Worm (Caenorhabditis elegans) whole organism, L3 larva: Measurements from ENCODE around the gene T07D3.9.

Experiments used
- R02D3.7 ChIP-seq: fragments of 150-350 bp; optimal IDR thresholded peaks from 2 replicates; lab custom pipeline; 2014; ENCODE audit warnings: missing biosample characterization, missing genetic modification characterization
- ZK546.5 ChIP-seq: sonication (generic microtip); optimal IDR thresholded peaks from 2 replicates; lab custom pipeline; 2017; ENCODE audit warnings: missing biosample characterization, missing genetic modification characterization
- ama-1 ChIP-seq: fragments of 150-350 bp; optimal IDR thresholded peaks from 2 replicates; lab custom pipeline; 2018
- ceh-16 ChIP-seq: sonication (generic microtip); optimal IDR thresholded peaks from 2 replicates; lab custom pipeline; 2017; ENCODE audit warnings: missing biosample characterization, missing genetic modification characterization
- ceh-28 ChIP-seq: fragments of 150-350 bp; optimal IDR thresholded peaks from 2 replicates; lab custom pipeline; 2014; ENCODE audit warnings: missing biosample characterization, missing genetic modification reagents, missing genetic modification characterization
- ceh-82 ChIP-seq: fragments of 150-350 bp; optimal IDR thresholded peaks from 2 replicates; lab custom pipeline; 2014; ENCODE audit warnings: missing biosample characterization, missing genetic modification characterization
- ceh-9 ChIP-seq: sonication (generic microtip); optimal IDR thresholded peaks from 2 replicates; lab custom pipeline; 2018; ENCODE audit warnings: missing biosample characterization, missing genetic modification characterization
- egl-27 ChIP-seq: sonication (generic microtip); optimal IDR thresholded peaks from 4 replicates; lab custom pipeline; 2017; ENCODE audit warnings: missing biosample characterization, missing genetic modification reagents, missing genetic modification characterization
- elt-2 ChIP-seq: sonication (generic microtip); optimal IDR thresholded peaks from 2 replicates; lab custom pipeline; 2016; ENCODE audit warnings: missing genetic modification reagents, mild to moderate bottlenecking, missing genetic modification characterization, missing compliant biosample characterization
- elt-3 ChIP-seq, 3 experiments: fragments of 150-350 bp in 1 of 3; sonication (generic microtip) in 2 of 3; optimal IDR thresholded peaks; 2 replicates in 2 of 3; 4 replicates in 1 of 3; lab custom pipeline; 2014 to 2017; ENCODE audit warnings: missing biosample characterization in 3 of 3, missing genetic modification characterization in 3 of 3
- eor-1 ChIP-seq, 2 experiments: fragments of 150-350 bp; optimal IDR thresholded peaks; 2 replicates each; lab custom pipeline; 2014 to 2018; ENCODE audit warnings: missing biosample characterization in 2 of 2, missing genetic modification characterization in 2 of 2
- hmg-11 ChIP-seq: sonication (generic microtip); optimal IDR thresholded peaks from 2 replicates; lab custom pipeline; 2016; ENCODE audit warnings: missing genetic modification characterization, missing compliant biosample characterization
- jun-1 ChIP-seq: fragments of 150-350 bp; optimal IDR thresholded peaks from 2 replicates; lab custom pipeline; 2014; ENCODE audit warnings: missing biosample characterization, missing genetic modification reagents, missing genetic modification characterization
- lin-15B ChIP-seq: fragments of 150-350 bp; optimal IDR thresholded peaks from 2 replicates; lab custom pipeline; 2014; ENCODE audit warnings: missing biosample characterization, missing genetic modification characterization
- lin-39 ChIP-seq: fragments of 150-350 bp; optimal IDR thresholded peaks from 2 replicates; lab custom pipeline; 2018; ENCODE audit warnings: missing biosample characterization, missing genetic modification reagents, missing genetic modification characterization
- lsy-12 ChIP-seq: sonication (generic microtip); optimal IDR thresholded peaks from 2 replicates; lab custom pipeline; 2016; ENCODE audit warnings: mild to moderate bottlenecking, missing genetic modification characterization, missing compliant biosample characterization
- mml-1 ChIP-seq: fragments of 150-350 bp; sonication (generic microtip); optimal IDR thresholded peaks from 3 replicates; lab custom pipeline; 2014; ENCODE audit warnings: missing biosample characterization, missing genetic modification characterization
- nfya-1 ChIP-seq: sonication (generic microtip); optimal IDR thresholded peaks from 2 replicates; lab custom pipeline; 2017; ENCODE audit warnings: missing genetic modification characterization, mild to moderate bottlenecking, missing compliant biosample characterization, antibody characterized with exemption, moderate library complexity; ENCODE audit not compliant: insufficient read depth
- nhr-11 ChIP-seq: fragments of 150-350 bp; optimal IDR thresholded peaks from 2 replicates; lab custom pipeline; 2014; ENCODE audit warnings: missing biosample characterization, missing genetic modification characterization
- nhr-12 ChIP-seq: fragments of 150-350 bp; optimal IDR thresholded peaks from 2 replicates; lab custom pipeline; 2014; ENCODE audit warnings: missing biosample characterization, missing genetic modification characterization
- nhr-23 ChIP-seq: fragments of 150-350 bp; optimal IDR thresholded peaks from 2 replicates; lab custom pipeline; 2014; ENCODE audit warnings: missing biosample characterization, missing genetic modification reagents, missing genetic modification characterization
- nhr-237 ChIP-seq: fragments of 150-350 bp; optimal IDR thresholded peaks from 2 replicates; lab custom pipeline; 2014; ENCODE audit warnings: missing biosample characterization, missing genetic modification characterization
- nhr-25 ChIP-seq: sonication (generic microtip); optimal IDR thresholded peaks from 2 replicates; lab custom pipeline; 2017; ENCODE audit warnings: missing biosample characterization, missing genetic modification characterization
- nhr-43 ChIP-seq: sonication (generic microtip); optimal IDR thresholded peaks from 2 replicates; lab custom pipeline; 2016; ENCODE audit warnings: mild to moderate bottlenecking, missing genetic modification characterization, missing compliant biosample characterization; ENCODE audit not compliant: poor library complexity, severe bottlenecking
- nhr-67 ChIP-seq: fragments of 150-350 bp; optimal IDR thresholded peaks from 2 replicates; lab custom pipeline; 2014; ENCODE audit warnings: missing biosample characterization, missing genetic modification characterization
- nhr-76 ChIP-seq: fragments of 150-350 bp; sonication (generic microtip); optimal IDR thresholded peaks from 5 replicates; lab custom pipeline; 2014; ENCODE audit warnings: missing biosample characterization, missing genetic modification characterization
- nhr-77 ChIP-seq: fragments of 150-350 bp; optimal IDR thresholded peaks from 2 replicates; lab custom pipeline; 2014; ENCODE audit warnings: missing biosample characterization, missing genetic modification characterization
- pqm-1 ChIP-seq: fragments of 150-350 bp; optimal IDR thresholded peaks from 2 replicates; lab custom pipeline; 2017; ENCODE audit warnings: missing biosample characterization, missing genetic modification characterization, inconsistent platforms
- sea-2 ChIP-seq: fragments of 150-350 bp; sonication (generic microtip); optimal IDR thresholded peaks from 4 replicates; lab custom pipeline; 2014; ENCODE audit warnings: missing biosample characterization, missing genetic modification reagents, missing genetic modification characterization
- tbx-2 ChIP-seq: sonication (generic microtip); optimal IDR thresholded peaks from 2 replicates; lab custom pipeline; 2016; ENCODE audit warnings: mild to moderate bottlenecking, missing genetic modification characterization, missing compliant biosample characterization
- unc-39 ChIP-seq: sonication (generic microtip); optimal IDR thresholded peaks from 4 replicates; lab custom pipeline; 2017; ENCODE audit warnings: missing biosample characterization, missing genetic modification characterization
- unc-62 ChIP-seq: fragments of 150-350 bp; sonication (generic microtip); optimal IDR thresholded peaks from 4 replicates; lab custom pipeline; 2014; ENCODE audit warnings: missing biosample characterization, missing genetic modification reagents, missing genetic modification characterization
- zag-1 ChIP-seq: fragments of 150-350 bp; optimal IDR thresholded peaks from 2 replicates; lab custom pipeline; 2014; ENCODE audit warnings: missing biosample characterization, missing genetic modification characterization
- ztf-11 ChIP-seq: fragments of 150-350 bp; optimal IDR thresholded peaks from 2 replicates; lab custom pipeline; 2014; ENCODE audit warnings: missing biosample characterization, missing genetic modification characterization

T07D3.9 gene

DNA sequence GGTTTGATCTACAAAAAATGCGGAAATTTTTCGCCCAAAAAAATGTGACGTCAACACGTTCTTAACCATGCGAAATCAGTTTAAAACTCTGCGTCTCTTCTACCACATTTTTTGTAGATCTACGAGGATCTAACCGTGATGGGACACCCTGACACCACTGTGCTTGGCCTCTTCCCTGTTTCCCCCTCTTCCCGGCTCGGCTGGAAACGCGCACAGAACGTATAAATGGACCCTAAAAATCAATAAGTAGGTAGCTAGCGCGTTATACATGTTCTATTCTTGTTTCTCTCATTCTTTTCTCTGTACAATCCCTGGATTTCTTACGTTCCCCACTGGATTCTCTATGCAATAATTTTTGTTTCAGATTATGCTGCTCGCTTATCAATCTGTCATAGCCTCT is 22.8 kb upstream of the T07D3.9 start, which contains the start of gene fbxc-28:
fbxc-28 (plus strand) TSS at position 301 of the 400 bp plus-strand sequence.
- TF ChIP-seq ZK546.5 (tag; lab: Kevin White, UChicago) (no peak), zag-1 (tag; lab: Kevin White, UChicago) (no peak), nhr-43 (no peak), pqm-1 (tag; lab: Kevin White, UChicago) (no peak), ceh-82 (tag; lab: Kevin White, UChicago) (no peak), nhr-237 (tag; lab: Kevin White, UChicago) (no peak), nhr-11 (tag; lab: Kevin White, UChicago) (no peak), elt-2 (tag; lab: Kevin White, UChicago) (no peak), unc-39 (tag; lab: Kevin White, UChicago) (no peak), lsy-12 (tag; lab: Kevin White, UChicago) (no peak), nhr-67 (tag; lab: Kevin White, UChicago) (no peak), R02D3.7 (tag; lab: Kevin White, UChicago) (no peak), ama-1 (no peak)

DNA sequence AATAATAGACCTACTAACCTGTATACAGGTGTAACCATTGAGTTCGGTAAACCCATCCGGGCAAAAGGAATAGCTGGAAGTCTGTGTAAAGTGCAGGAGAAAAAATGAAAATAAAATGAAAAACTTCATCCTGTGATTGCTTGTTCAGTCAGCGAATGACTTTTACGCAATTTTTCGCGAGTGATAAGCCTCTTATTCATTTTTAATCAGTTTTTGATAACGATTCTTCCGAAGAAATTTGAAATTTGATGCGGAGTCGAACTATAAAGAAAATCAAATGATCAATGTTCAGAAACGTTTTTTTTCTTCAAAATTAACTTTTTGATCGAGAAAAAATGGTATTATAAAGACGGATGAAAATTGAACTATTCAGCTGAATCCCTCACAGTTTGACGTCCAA is 22.1 kb upstream of the T07D3.9 start:
- TF ChIP-seq nhr-237 (tag; lab: Kevin White, UChicago) (no peak), nhr-23 (tag; lab: Kevin White, UChicago) (no peak), lin-15B (no peak), pqm-1 (tag; lab: Kevin White, UChicago) (peak; percentile 39), unc-62 (GFP tag; lab: Kevin White, UChicago) (no peak), elt-2 (tag; lab: Kevin White, UChicago) (peak; percentile 84), ceh-28 (tag; lab: Kevin White, UChicago) (no peak), nhr-67 (tag; lab: Kevin White, UChicago) (no peak), nhr-12 (tag; lab: Kevin White, UChicago) (no peak)

DNA sequence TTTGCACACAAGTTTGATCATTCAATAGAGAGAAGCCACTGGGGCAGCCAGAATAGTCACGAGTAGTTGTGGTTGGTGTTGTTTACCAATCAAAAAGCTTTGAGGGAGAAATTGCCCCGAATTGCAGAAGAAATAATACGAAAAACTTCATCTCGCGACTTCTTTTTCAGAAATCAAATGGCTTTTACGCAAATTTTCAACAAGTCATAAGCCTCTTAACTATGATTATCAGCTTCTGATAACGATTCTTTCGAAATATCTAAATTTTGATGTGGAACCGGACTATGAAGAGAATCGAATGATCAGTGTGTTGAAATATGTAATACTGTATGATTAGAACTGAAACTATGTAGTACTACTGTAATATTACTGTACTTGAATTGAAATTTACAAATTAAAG is 19.6 kb upstream of the T07D3.9 start:
- peak; percentile 52 for TF ChIP-seq elt-2 (tag; lab: Kevin White, UChicago)
- TF ChIP-seq eor-1 (tag; optimal IDR thresholded peaks at IDR 0.05; lab: Kevin White, UChicago) = no peak

DNA sequence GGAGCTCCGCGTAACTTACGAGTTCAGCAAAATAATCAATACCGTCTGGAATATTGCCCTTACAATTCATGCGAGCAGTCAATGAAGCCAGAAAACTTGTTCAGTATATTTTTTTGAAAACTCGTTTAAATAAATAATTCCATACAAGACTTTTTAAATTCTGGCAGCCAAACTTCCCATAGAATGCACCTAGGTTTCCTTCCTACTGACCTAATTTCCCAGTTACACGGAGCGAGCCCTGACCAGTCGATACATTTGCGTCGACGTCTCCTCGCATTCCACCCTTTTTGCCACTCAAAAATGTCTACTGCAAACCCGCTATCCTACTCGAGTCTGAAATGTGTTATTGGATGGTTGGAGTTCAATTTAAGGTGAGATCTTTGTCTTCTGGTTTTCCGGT is 16.6 kb upstream of the T07D3.9 start, which contains the start of gene fbxc-30:
fbxc-30 (plus strand) TSS at position 301 of the 400 bp plus-strand sequence.
- TF ChIP-seq egl-27 (no peak), nfya-1 (no peak), lin-15B (no peak), sea-2 (GFP tag; lab: Kevin White, UChicago) (no peak), jun-1 (tag; lab: Kevin White, UChicago) (no peak), ceh-28 (tag; lab: Kevin White, UChicago) (no peak), mml-1 (tag; lab: Kevin White, UChicago) (no peak), ztf-11 (tag; lab: Kevin White, UChicago) (no peak), nhr-77 (tag; lab: Kevin White, UChicago) (no peak), unc-39 (tag; lab: Kevin White, UChicago) (no peak), nhr-67 (tag; lab: Kevin White, UChicago) (no peak), elt-3 (tag; optimal IDR thresholded peaks at IDR 0.05; lab: Kevin White, UChicago) (no peak), unc-62 (GFP tag; lab: Kevin White, UChicago) (no peak)

DNA sequence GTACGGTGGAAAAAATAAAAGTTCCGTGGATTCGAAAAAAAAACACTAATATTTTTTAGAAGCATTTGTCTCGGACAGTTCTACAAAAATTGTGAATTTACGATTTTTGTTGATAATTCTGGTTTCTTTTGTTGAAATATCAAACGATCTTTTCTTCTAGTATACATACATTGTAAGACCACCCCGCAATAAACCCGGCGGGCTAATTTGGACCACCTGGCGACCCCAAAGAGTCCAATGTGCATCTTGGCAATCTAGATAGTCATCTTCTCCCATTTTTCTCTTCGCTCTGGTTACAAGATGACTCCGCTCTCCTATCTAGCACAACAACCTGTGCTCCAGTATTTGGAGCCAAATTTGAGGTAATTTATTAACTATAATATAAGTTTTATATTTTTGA is 15.1 kb upstream of the T07D3.9 start, which contains the start of gene fbxc-29:
fbxc-29 (plus strand) TSS at position 301 of the 400 bp plus-strand sequence.
- TF ChIP-seq tbx-2 (tag; lab: Kevin White, UChicago) (no peak), eor-1 (tag; optimal IDR thresholded peaks at IDR 0.05; lab: Kevin White, UChicago) (no peak), jun-1 (tag; lab: Kevin White, UChicago) (no peak), lin-39 (no peak), nhr-237 (tag; lab: Kevin White, UChicago) (no peak), hmg-11 (tag; lab: Kevin White, UChicago) (no peak), nhr-76 (tag; lab: Kevin White, UChicago) (no peak), ceh-9 (tag; lab: Kevin White, UChicago) (no peak), lin-15B (no peak), ceh-16 (tag; lab: Kevin White, UChicago) (no peak), unc-62 (GFP tag; lab: Kevin White, UChicago) (no peak), nhr-25 (tag; lab: Kevin White, UChicago) (no peak), nhr-11 (tag; lab: Kevin White, UChicago) (no peak), ZK546.5 (tag; lab: Kevin White, UChicago) (no peak)
